Fruit fly (Drosophila melanogaster) whole organism, embryonic: Measurements from ENCODE around the gene Srg3.

ENCODE experiments used
- Bteb2 ChIP-seq: fragments of 200-800 bp; sonication (Bioruptor generic); optimal IDR thresholded peaks from 2 replicates; lab custom pipeline; 2016; ENCODE audit warnings: missing biosample characterization, missing genetic modification characterization
- CG10274 ChIP-seq: fragments of 200-800 bp; sonication (Bioruptor generic); optimal IDR thresholded peaks from 3 replicates; lab custom pipeline; 2017; ENCODE audit warnings: missing biosample characterization, mild to moderate bottlenecking, missing genetic modification characterization
- CG10565 ChIP-seq: fragments of 200-800 bp; sonication (Bioruptor generic); optimal IDR thresholded peaks from 3 replicates; lab custom pipeline; 2016; ENCODE audit warnings: missing biosample characterization, mild to moderate bottlenecking, missing genetic modification characterization
- CG10654 ChIP-seq: fragments of 200-800 bp; sonication (Bioruptor generic); optimal IDR thresholded peaks from 2 replicates; lab custom pipeline; 2016; ENCODE audit warnings: missing biosample characterization, missing genetic modification characterization
- CG12391 ChIP-seq: fragments of 200-800 bp; sonication (Bioruptor generic); optimal IDR thresholded peaks from 3 replicates; lab custom pipeline; 2018; ENCODE audit warnings: missing biosample characterization, mild to moderate bottlenecking, missing genetic modification characterization, moderate library complexity
- CG12744 ChIP-seq: fragments of 200-800 bp; sonication (Bioruptor generic); optimal IDR thresholded peaks from 2 replicates; lab custom pipeline; 2016; ENCODE audit warnings: missing biosample characterization, missing genetic modification characterization
- CG13123 ChIP-seq: fragments of 200-800 bp; sonication (Bioruptor generic); optimal IDR thresholded peaks from 2 replicates; lab custom pipeline; 2016; ENCODE audit warnings: missing biosample characterization, missing genetic modification characterization
- CG15073 ChIP-seq: fragments of 200-800 bp; sonication (Bioruptor generic); optimal IDR thresholded peaks from 2 replicates; lab custom pipeline; 2016; ENCODE audit warnings: missing biosample characterization, missing genetic modification characterization
- CG15479 ChIP-seq: fragments of 200-800 bp; sonication (Bioruptor generic); optimal IDR thresholded peaks from 3 replicates; lab custom pipeline; 2019; ENCODE audit warnings: missing biosample characterization, mild to moderate bottlenecking, missing genetic modification characterization, moderate library complexity
- CG1647 ChIP-seq: fragments of 200-800 bp; sonication (Bioruptor generic); optimal IDR thresholded peaks from 3 replicates; lab custom pipeline; 2016; ENCODE audit warnings: missing biosample characterization, missing genetic modification characterization
- CG16813 ChIP-seq: fragments of 200-800 bp; sonication (Bioruptor generic); IDR thresholded peaks from 3 replicates; pipeline ENCODE4 v1.3.6; 2022; ENCODE audit warnings: missing biosample characterization, missing genetic modification characterization; ENCODE audit not compliant: partially characterized antibody
- CG17912 ChIP-seq: fragments of 200-800 bp; sonication (Bioruptor generic); optimal IDR thresholded peaks from 2 replicates; lab custom pipeline; 2018; ENCODE audit warnings: missing biosample characterization, mild to moderate bottlenecking, missing genetic modification characterization
- CG3726 ChIP-seq: fragments of 200-800 bp; sonication (Bioruptor generic); IDR thresholded peaks from 3 replicates; pipeline ENCODE4, ENCODE4 v1.3.6; 2022; ENCODE audit warnings: missing biosample characterization, missing genetic modification characterization
- CG42726 ChIP-seq: fragments of 200-800 bp; sonication (Bioruptor generic); IDR thresholded peaks from 2 replicates; pipeline ENCODE4 v1.3.6; 2022; ENCODE audit warnings: missing biosample characterization, missing genetic modification characterization; ENCODE audit not compliant: partially characterized antibody
- CG5245 ChIP-seq: fragments of 200-800 bp; sonication (Bioruptor generic); optimal IDR thresholded peaks from 3 replicates; lab custom pipeline; 2016; ENCODE audit warnings: missing biosample characterization, missing genetic modification characterization
- CG6765 ChIP-seq: fragments of 200-800 bp; sonication (Bioruptor generic); optimal IDR thresholded peaks from 3 replicates; lab custom pipeline; 2017; ENCODE audit warnings: missing biosample characterization, mild to moderate bottlenecking, missing genetic modification characterization
- CG8089 ChIP-seq: fragments of 200-800 bp; sonication (Bioruptor generic); optimal IDR thresholded peaks from 3 replicates; lab custom pipeline; 2016; ENCODE audit warnings: missing biosample characterization, missing genetic modification characterization
- Camta ChIP-seq: fragments of 200-800 bp; sonication (Bioruptor generic); optimal IDR thresholded peaks from 2 replicates; lab custom pipeline; 2016; ENCODE audit warnings: missing biosample characterization, missing genetic modification characterization
- Chrac-16 ChIP-seq: fragments of 200-800 bp; sonication (Bioruptor generic); optimal IDR thresholded peaks from 3 replicates; lab custom pipeline; 2016; ENCODE audit warnings: missing biosample characterization, missing genetic modification characterization
- Dad ChIP-seq: fragments of 200-800 bp; sonication (Bioruptor generic); optimal IDR thresholded peaks from 3 replicates; lab custom pipeline; 2016; ENCODE audit warnings: missing biosample characterization, missing genetic modification characterization
- Deaf1 ChIP-seq: fragments of 200-800 bp; optimal IDR thresholded peaks from 3 replicates; lab custom pipeline; 2019; ENCODE audit warnings: missing biosample characterization, mild to moderate bottlenecking, missing genetic modification characterization, moderate library complexity
- H2.0 ChIP-seq: fragments of 200-800 bp; sonication (Bioruptor generic); IDR thresholded peaks from 2 replicates; pipeline ENCODE4 v1.3.6; 2022; ENCODE audit warnings: missing biosample characterization, missing genetic modification characterization
- MBD-R2 ChIP-seq: fragments of 200-800 bp; sonication (Bioruptor generic); IDR thresholded peaks from 2 replicates; pipeline ENCODE4 v1.3.6; 2022; ENCODE audit warnings: missing biosample characterization, missing genetic modification characterization
- MESR4 ChIP-seq: fragments of 200-800 bp; sonication (Bioruptor generic); optimal IDR thresholded peaks from 2 replicates; lab custom pipeline; 2018; ENCODE audit warnings: missing biosample characterization, mild to moderate bottlenecking, missing genetic modification characterization, moderate library complexity
- MTF-1 ChIP-seq: fragments of 200-800 bp; sonication (Bioruptor generic); optimal IDR thresholded peaks from 2 replicates; lab custom pipeline; 2018; ENCODE audit warnings: missing biosample characterization, mild to moderate bottlenecking, missing genetic modification characterization, borderline replicate concordance
- NFAT ChIP-seq: fragments of 200-800 bp; sonication (Bioruptor generic); IDR thresholded peaks from 2 replicates; pipeline ENCODE4 v1.3.6; 2022; ENCODE audit warnings: missing biosample characterization, missing genetic modification characterization
- Opbp ChIP-seq: fragments of 200-800 bp; sonication (Bioruptor generic); IDR thresholded peaks from 3 replicates; pipeline ENCODE4 v1.3.6; 2022; ENCODE audit warnings: missing biosample characterization, missing genetic modification characterization; ENCODE audit not compliant: partially characterized antibody
- Ssrp ChIP-seq: fragments of 200-800 bp; sonication (Bioruptor generic); optimal IDR thresholded peaks from 2 replicates; lab custom pipeline; 2018; ENCODE audit warnings: missing biosample characterization, mild to moderate bottlenecking, missing genetic modification characterization, moderate library complexity
- Usf ChIP-seq: fragments of 200-800 bp; sonication (Bioruptor generic); optimal IDR thresholded peaks from 2 replicates; lab custom pipeline; 2017; ENCODE audit warnings: missing genotype, missing biosample characterization, missing genetic modification characterization
- al ChIP-seq: fragments of 200-800 bp; sonication (Bioruptor generic); IDR thresholded peaks from 2 replicates; pipeline ENCODE4 v1.3.6; 2022; ENCODE audit warnings: missing biosample characterization, missing genetic modification characterization
- cad ChIP-seq: fragments of >200 bp; optimal IDR thresholded peaks from 2 replicates; lab custom pipeline; 2017; ENCODE audit warnings: missing biosample characterization, missing genetic modification characterization
- dan ChIP-seq: fragments of 200-800 bp; sonication (Bioruptor generic); IDR thresholded peaks from 2 replicates; pipeline ENCODE4 v1.3.6; 2022; ENCODE audit warnings: missing biosample characterization, missing genetic modification characterization
- eve ChIP-seq, 2 experiments: fragments of >200 bp; optimal IDR thresholded peaks; 2 replicates each; lab custom pipeline; 2017; ENCODE audit warnings: missing biosample characterization in 2 of 2, missing genetic modification characterization in 2 of 2
- grau ChIP-seq: fragments of 200-800 bp; optimal IDR thresholded peaks from 3 replicates; lab custom pipeline; 2019; ENCODE audit warnings: missing biosample characterization, mild to moderate bottlenecking, missing genetic modification characterization, moderate library complexity
- ham ChIP-seq: fragments of 200-800 bp; sonication (Bioruptor generic); IDR thresholded peaks from 2 replicates; pipeline ENCODE4 v1.3.6; 2022; ENCODE audit warnings: missing biosample characterization, missing genetic modification characterization
- inv ChIP-seq: fragments of 200-800 bp; sonication (Bioruptor generic); IDR thresholded peaks from 2 replicates; pipeline ENCODE4 v1.3.6; 2022; ENCODE audit warnings: missing biosample characterization, missing genetic modification characterization; ENCODE audit not compliant: partially characterized antibody
- lbe ChIP-seq: fragments of 200-800 bp; sonication (Bioruptor generic); optimal IDR thresholded peaks from 2 replicates; lab custom pipeline; 2016; ENCODE audit warnings: missing biosample characterization, mild to moderate bottlenecking, missing genetic modification characterization
- odd ChIP-seq: fragments of 200-800 bp; sonication (Bioruptor generic); optimal IDR thresholded peaks from 2 replicates; lab custom pipeline; 2017; ENCODE audit warnings: missing biosample characterization, mild to moderate bottlenecking, missing genetic modification characterization
- pan ChIP-seq, 4 experiments: fragments of >200 bp in 3 of 4; fragments of 200-800 bp in 1 of 4; sonication (Bioruptor generic) in 1 of 4; optimal IDR thresholded peaks in 3 of 4; IDR thresholded peaks in 1 of 4; 2 replicates each; pipeline versions ENCODE4 v1.3.6 to Lab custom; 2017 to 2022; ENCODE audit warnings: missing biosample characterization in 2 of 4, missing genetic modification characterization in 2 of 4, mixed read lengths in 1 of 4
- pum ChIP-seq: fragments of 200-800 bp; sonication (Bioruptor generic); optimal IDR thresholded peaks from 2 replicates; lab custom pipeline; 2016; ENCODE audit warnings: missing biosample characterization, missing genetic modification characterization
- seq ChIP-seq: fragments of 200-800 bp; sonication (Bioruptor generic); IDR thresholded peaks from 2 replicates; pipeline ENCODE4 v1.3.6; 2022; ENCODE audit warnings: missing biosample characterization, missing genetic modification characterization
- slbo ChIP-seq: fragments of 200-800 bp; sonication (Bioruptor generic); IDR thresholded peaks from 2 replicates; pipeline ENCODE4 v1.3.6; 2022; ENCODE audit warnings: missing biosample characterization, missing genetic modification characterization
- sr ChIP-seq: fragments of 200-800 bp; sonication (Bioruptor generic); IDR thresholded peaks from 3 replicates; pipeline ENCODE4 v1.3.6; 2022; ENCODE audit warnings: missing biosample characterization, missing genetic modification characterization
- stwl ChIP-seq: fragments of 200-800 bp; sonication (Bioruptor generic); optimal IDR thresholded peaks from 3 replicates; lab custom pipeline; 2018; ENCODE audit warnings: missing biosample characterization, mild to moderate bottlenecking, missing genetic modification characterization, moderate library complexity
- sug ChIP-seq: fragments of 200-800 bp; optimal IDR thresholded peaks from 2 replicates; lab custom pipeline; 2019; ENCODE audit warnings: missing biosample characterization, mild to moderate bottlenecking, missing genetic modification characterization, moderate library complexity
- trh ChIP-seq: fragments of 200-800 bp; sonication (Bioruptor generic); optimal IDR thresholded peaks from 2 replicates; lab custom pipeline; 2016; ENCODE audit warnings: missing biosample characterization, missing genetic modification characterization
- twi ChIP-seq: fragments of 200-800 bp; optimal IDR thresholded peaks from 2 replicates; lab custom pipeline; 2019; ENCODE audit warnings: missing biosample characterization, mild to moderate bottlenecking, missing genetic modification characterization, moderate library complexity
- vfl ChIP-seq: fragments of 200-800 bp; sonication (Bioruptor generic); optimal IDR thresholded peaks from 2 replicates; lab custom pipeline; 2016; ENCODE audit warnings: missing biosample characterization, missing genetic modification characterization
- wor ChIP-seq: fragments of 200-800 bp; sonication (Bioruptor generic); IDR thresholded peaks from 2 replicates; pipeline ENCODE4 v1.3.6; 2022; ENCODE audit warnings: missing biosample characterization, missing genetic modification characterization

Srg3 gene

DNA sequence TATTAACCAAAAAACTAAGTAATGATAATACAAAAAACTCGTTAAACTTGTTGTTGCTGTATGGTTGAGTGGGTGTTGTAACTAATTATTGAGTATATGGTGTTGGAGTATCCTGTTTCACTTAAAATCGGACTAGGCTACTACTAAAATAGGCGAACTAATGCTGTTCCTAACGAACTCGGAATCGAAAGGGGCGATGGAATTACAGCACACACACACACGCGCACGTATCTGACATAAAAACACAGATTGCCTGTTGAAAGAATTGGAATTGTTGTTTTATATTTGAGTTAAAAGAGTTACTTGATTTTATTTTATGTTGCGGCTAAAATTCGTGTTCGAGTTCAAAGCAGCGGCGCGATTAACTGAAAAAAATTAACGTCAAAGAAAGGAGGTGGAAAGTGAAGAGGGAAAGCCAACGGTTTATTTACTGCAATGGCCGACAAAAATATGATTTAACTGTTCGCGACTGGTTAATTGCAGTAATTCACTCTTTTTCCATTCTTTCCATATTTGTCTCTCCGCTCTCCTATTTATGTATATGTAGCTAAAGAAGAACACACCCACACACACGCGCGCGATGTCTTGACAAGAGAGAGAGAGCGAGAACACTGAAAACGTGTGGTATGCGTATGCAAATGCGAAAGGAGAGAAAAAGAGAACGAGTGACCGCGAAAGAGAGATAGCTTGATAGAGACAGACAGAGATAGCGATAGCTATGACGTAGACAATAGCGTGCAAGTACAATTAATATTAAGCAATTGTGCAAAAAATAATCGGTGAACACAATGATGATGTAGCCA, 41.5 kb upstream of the Srg3 start (continued):
- TF ChIP-seq sr (GFP tag; lab: Robert Waterston, UW), result peak; percentile 57; the same call in 1 of the 3 replicates
- TF ChIP-seq Chrac-16 (GFP tag; lab: Kevin White, UChicago), result no peak
- no peak for TF ChIP-seq odd (GFP tag; lab: Kevin White, UChicago)
- TF ChIP-seq CG1647, result no peak
- no peak for TF ChIP-seq NFAT (GFP tag; lab: Robert Waterston, UW)
- TF ChIP-seq vfl (GFP tag; lab: Kevin White, UChicago), result no peak
- peak in 1 of 2 experiments; percentile 85 for TF ChIP-seq eve (GFP tag; optimal IDR thresholded peaks at IDR 0.05; lab: Kevin White, UChicago)
- TF ChIP-seq Opbp (GFP tag; lab: Robert Waterston, UW), result no peak
- TF ChIP-seq pan (optimal IDR thresholded peaks at IDR 0.05; lab: Kevin White, UChicago), result no peak
- TF ChIP-seq pan (GFP tag; optimal IDR thresholded peaks at IDR 0.05 in 1 of 2, IDR thresholded peaks at IDR 0.05 in 1 of 2), result no peak
- TF ChIP-seq trh, result no peak
- no peak for TF ChIP-seq Deaf1
- no peak for TF ChIP-seq CG13123
- no peak for TF ChIP-seq Ssrp
- TF ChIP-seq CG5245 (GFP tag; lab: Kevin White, UChicago), result no peak
- TF ChIP-seq MTF-1 (GFP tag; lab: Kevin White, UChicago), result no peak
- TF ChIP-seq al (GFP tag; lab: Robert Waterston, UW), result no peak
- TF ChIP-seq inv, result no peak
- TF ChIP-seq CG17912, result no peak
- no peak for TF ChIP-seq Camta (GFP tag; lab: Kevin White, UChicago)
- peak; percentile 76 for TF ChIP-seq sug
- no peak for TF ChIP-seq CG10654
- no peak for TF ChIP-seq CG16813
- TF ChIP-seq MESR4 (GFP tag; lab: Kevin White, UChicago), result no peak
- TF ChIP-seq CG10274 (GFP tag; lab: Kevin White, UChicago), result no peak
- TF ChIP-seq grau (tag; lab: Kevin White, UChicago), result no peak
- no peak for TF ChIP-seq Dad
- TF ChIP-seq CG15479 (GFP tag; lab: Kevin White, UChicago), result peak; percentile 91
- no peak for TF ChIP-seq dan (GFP tag; lab: Robert Waterston, UW)
- no peak for TF ChIP-seq CG10565
- TF ChIP-seq slbo (GFP tag; lab: Robert Waterston, UW), result no peak
- TF ChIP-seq CG42726 (GFP tag; lab: Robert Waterston, UW), result no peak
- no peak for TF ChIP-seq Bteb2 (GFP tag; lab: Kevin White, UChicago)
- TF ChIP-seq seq (GFP tag; lab: Robert Waterston, UW), result peak; percentile 49; the same call in 1 of the 2 replicates
- no peak for TF ChIP-seq stwl (tag; lab: Kevin White, UChicago)
- no peak for TF ChIP-seq Usf (GFP tag; lab: Kevin White, UChicago)
- no peak for TF ChIP-seq ham (GFP tag; lab: Robert Waterston, UW)
- TF ChIP-seq CG12391, result no peak
- TF ChIP-seq CG15073 (GFP tag; lab: Kevin White, UChicago), result no peak
- TF ChIP-seq H2.0 (GFP tag; lab: Robert Waterston, UW), result no peak
- TF ChIP-seq MBD-R2 (GFP tag; lab: Robert Waterston, UW), result peak; percentile 20; the same call in 1 of the 2 replicates
- TF ChIP-seq wor (GFP tag; lab: Robert Waterston, UW), result no peak
- TF ChIP-seq lbe (GFP tag; lab: Kevin White, UChicago), result peak; percentile 14
- TF ChIP-seq CG6765 (GFP tag; lab: Kevin White, UChicago), result no peak
- no peak for TF ChIP-seq twi (tag; lab: Kevin White, UChicago)
- TF ChIP-seq CG12744 (GFP tag; lab: Kevin White, UChicago), result no peak
- no peak for TF ChIP-seq CG8089 (GFP tag; lab: Kevin White, UChicago)
- no peak for TF ChIP-seq CG3726 (GFP tag; lab: Robert Waterston, UW)
- TF ChIP-seq pum (GFP tag; lab: Kevin White, UChicago), result no peak
- TF ChIP-seq cad (GFP tag; lab: Kevin White, UChicago), result no peak
